Fruit fly (Drosophila melanogaster) whole organism, adult: Measurements from ENCODE around the gene bigmax.

Experiments
- CG12768 ChIP-seq: fragments of 200-800 bp; sonication (Bioruptor generic); optimal IDR thresholded peaks from 2 replicates; lab custom pipeline; 2017; ENCODE audit warnings: missing biosample characterization, missing genetic modification characterization, mild to moderate bottlenecking, moderate library complexity, missing genetic modification reagents
- Crg-1 ChIP-seq: fragments of 200-800 bp; sonication (Bioruptor generic); optimal IDR thresholded peaks from 2 replicates; lab custom pipeline; 2016; ENCODE audit warnings: missing biosample characterization, missing genetic modification characterization
- cnc ChIP-seq, 2 experiments: fragments of >200 bp; optimal IDR thresholded peaks; 2 replicates each; lab custom pipeline; 2017
- ovo ChIP-seq: fragments of 200-800 bp; sonication (Bioruptor generic); optimal IDR thresholded peaks from 2 replicates; lab custom pipeline; 2016; ENCODE audit warnings: missing biosample characterization, missing genetic modification characterization

DNA sequence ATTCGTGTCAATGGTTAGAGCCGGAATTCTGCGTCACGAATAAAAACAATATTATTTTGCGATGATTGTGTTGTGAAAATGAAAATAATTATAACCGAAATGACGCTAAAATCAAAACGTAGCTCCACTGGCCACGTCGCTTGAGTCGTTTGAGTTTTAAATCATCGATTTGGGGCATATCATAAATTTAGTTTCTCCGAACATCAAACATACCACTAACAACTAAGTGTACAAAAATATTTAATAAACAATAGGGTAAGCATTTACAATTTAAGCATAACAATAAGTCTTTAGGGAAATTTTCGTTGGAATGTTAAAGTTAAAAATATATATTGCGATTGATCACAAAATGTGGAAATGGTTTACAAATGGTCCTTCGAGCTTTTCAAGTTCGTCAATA is 37.4 kb downstream of the bigmax start, which contains the start of the genes TTLL6B and TfIIA-L:
- TF ChIP-seq ovo (GFP tag; lab: Kevin White, UChicago) = no peak
- no peak for TF ChIP-seq cnc (optimal IDR thresholded peaks at IDR 0.05; lab: Kevin White, UChicago)
- no peak for TF ChIP-seq Crg-1 (GFP tag; lab: Kevin White, UChicago)
- no peak for TF ChIP-seq CG12768
